Fruit fly (Drosophila melanogaster) Kc167 (cell line): ENCODE measurements around the gene Nsun2.

Source experiments
- Myc ChIP-seq: fragments of >200 bp; optimal IDR thresholded peaks from 2 replicates; lab custom pipeline; 2017; ENCODE audit warnings: missing external identifiers
- Sin3A ChIP-seq: fragments of >200 bp; optimal IDR thresholded peaks from 2 replicates; lab custom pipeline; 2018; ENCODE audit warnings: missing external identifiers
- h ChIP-seq: fragments of >200 bp; optimal IDR thresholded peaks from 3 replicates; lab custom pipeline; 2018; ENCODE audit warnings: missing external identifiers
- insv ChIP-seq: fragments of >200 bp; optimal IDR thresholded peaks from 3 replicates; lab custom pipeline; 2018; ENCODE audit warnings: missing external identifiers
- psq ChIP-seq: fragments of >200 bp; optimal IDR thresholded peaks from 2 replicates; lab custom pipeline; 2017; ENCODE audit warnings: missing external identifiers
- ttk ChIP-seq: sonication (Bioruptor generic); optimal IDR thresholded peaks from 2 replicates; lab custom pipeline; 2017; ENCODE audit warnings: missing external identifiers

DNA sequence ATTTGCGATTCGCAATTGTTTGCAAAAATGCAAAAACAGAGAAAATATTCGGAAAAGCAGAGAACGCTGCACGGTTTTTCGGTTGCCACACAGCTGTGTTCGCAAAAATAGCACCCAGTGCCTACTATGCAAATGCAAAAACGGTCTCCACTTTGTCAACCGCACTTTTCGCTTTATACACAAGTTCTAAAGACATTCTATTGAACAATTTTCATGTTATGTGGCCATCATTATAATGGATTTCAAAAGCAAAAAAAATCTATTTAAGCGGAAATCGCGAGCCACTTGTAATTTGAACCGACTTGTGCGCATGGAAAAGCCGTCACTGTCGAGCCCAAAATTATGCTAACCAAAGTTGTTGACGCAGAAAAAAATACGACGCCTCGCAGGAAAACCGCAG, 37.5 kb upstream of the Nsun2 start:
- TF ChIP-seq ttk (lab: Kevin White, UChicago) (no peak), insv (lab: Kevin White, UChicago) (no peak), h (lab: Kevin White, UChicago) (no peak), Myc (lab: Kevin White, UChicago) (no peak), psq (lab: Kevin White, UChicago) (no peak), Sin3A (lab: Kevin White, UChicago) (no peak)
